Fruit fly (Drosophila melanogaster) whole organism, embryonic: ENCODE data around the gene rumi.

Experiments used
- Aef1 ChIP-seq: fragments of 200-800 bp; sonication (Bioruptor generic); IDR thresholded peaks from 3 replicates; pipeline ENCODE4 v1.3.6; 2022; ENCODE audit warnings: missing biosample characterization, missing genetic modification characterization
- Bdp1 ChIP-seq: fragments of 200-800 bp; sonication (Bioruptor generic); optimal IDR thresholded peaks from 3 replicates; lab custom pipeline; 2016; ENCODE audit warnings: missing biosample characterization, missing genetic modification characterization
- CG10321 ChIP-seq: fragments of 200-800 bp; sonication (Bioruptor generic); IDR thresholded peaks from 2 replicates; pipeline ENCODE4 v1.3.6; 2022; ENCODE audit warnings: missing biosample characterization, missing genetic modification characterization
- CG11560 ChIP-seq: fragments of 200-800 bp; sonication (Bioruptor generic); IDR thresholded peaks from 3 replicates; pipeline ENCODE4 v1.3.6; 2022; ENCODE audit warnings: missing biosample characterization, missing genetic modification characterization
- CG12659 ChIP-seq: fragments of 200-800 bp; sonication (Bioruptor generic); optimal IDR thresholded peaks from 3 replicates; lab custom pipeline; 2017; ENCODE audit warnings: mild to moderate bottlenecking, missing biosample characterization, missing genetic modification reagents, missing genetic modification characterization
- CG13287 ChIP-seq: fragments of 200-800 bp; sonication (Bioruptor generic); IDR thresholded peaks from 2 replicates; pipeline ENCODE4 v1.3.6; 2022; ENCODE audit warnings: missing biosample characterization, missing genetic modification characterization; ENCODE audit not compliant: partially characterized antibody
- CG15514 ChIP-seq: fragments of 200-800 bp; sonication (Bioruptor generic); optimal IDR thresholded peaks from 3 replicates; lab custom pipeline; 2017; ENCODE audit warnings: missing biosample characterization, missing genetic modification characterization, mild to moderate bottlenecking, moderate library complexity, missing genetic modification reagents
- CG15601 ChIP-seq: fragments of 200-800 bp; sonication (Bioruptor generic); optimal IDR thresholded peaks from 3 replicates; lab custom pipeline; 2019; ENCODE audit warnings: missing biosample characterization, mild to moderate bottlenecking, missing genetic modification characterization, moderate library complexity
- CG16813 ChIP-seq: fragments of 200-800 bp; sonication (Bioruptor generic); IDR thresholded peaks from 3 replicates; pipeline ENCODE4 v1.3.6; 2022; ENCODE audit warnings: missing biosample characterization, missing genetic modification characterization; ENCODE audit not compliant: partially characterized antibody
- CG17829 ChIP-seq: fragments of 200-800 bp; optimal IDR thresholded peaks from 2 replicates; lab custom pipeline; 2019; ENCODE audit warnings: missing biosample characterization, mild to moderate bottlenecking, missing genetic modification characterization, moderate library complexity
- CG17912 ChIP-seq: fragments of 200-800 bp; sonication (Bioruptor generic); optimal IDR thresholded peaks from 2 replicates; lab custom pipeline; 2018; ENCODE audit warnings: missing biosample characterization, mild to moderate bottlenecking, missing genetic modification characterization
- CG2116 ChIP-seq: fragments of 200-800 bp; sonication (Bioruptor generic); optimal IDR thresholded peaks from 3 replicates; lab custom pipeline; 2018; ENCODE audit warnings: missing biosample characterization, mild to moderate bottlenecking, missing genetic modification characterization
- CG2678 ChIP-seq: fragments of 200-800 bp; sonication (Bioruptor generic); optimal IDR thresholded peaks from 3 replicates; lab custom pipeline; 2019; ENCODE audit warnings: missing biosample characterization, mild to moderate bottlenecking, missing genetic modification characterization, moderate library complexity
- CG2712 ChIP-seq: fragments of 200-800 bp; optimal IDR thresholded peaks from 3 replicates; lab custom pipeline; 2019; ENCODE audit warnings: missing biosample characterization, mild to moderate bottlenecking, missing genetic modification characterization, moderate library complexity
- CG34376 ChIP-seq: fragments of 200-800 bp; sonication (Bioruptor generic); optimal IDR thresholded peaks from 2 replicates; lab custom pipeline; 2018; ENCODE audit warnings: missing biosample characterization, mild to moderate bottlenecking, missing genetic modification characterization
- CG4282 ChIP-seq: fragments of 200-800 bp; sonication (Bioruptor generic); optimal IDR thresholded peaks from 2 replicates; lab custom pipeline; 2016; ENCODE audit warnings: missing biosample characterization, missing genetic modification characterization
- CG5245 ChIP-seq: fragments of 200-800 bp; sonication (Bioruptor generic); optimal IDR thresholded peaks from 3 replicates; lab custom pipeline; 2016; ENCODE audit warnings: missing biosample characterization, missing genetic modification characterization
- CG7745 ChIP-seq: fragments of 200-800 bp; sonication (Bioruptor generic); optimal IDR thresholded peaks from 2 replicates; lab custom pipeline; 2018; ENCODE audit warnings: missing biosample characterization, mild to moderate bottlenecking, missing genetic modification characterization, moderate library complexity
- CG7987 ChIP-seq: fragments of 200-800 bp; sonication (Bioruptor generic); optimal IDR thresholded peaks from 2 replicates; lab custom pipeline; 2018; ENCODE audit warnings: missing biosample characterization, mild to moderate bottlenecking, missing genetic modification characterization, moderate library complexity
- CG8359 ChIP-seq: fragments of 200-800 bp; sonication (Bioruptor generic); optimal IDR thresholded peaks from 2 replicates; lab custom pipeline; 2017; ENCODE audit warnings: missing biosample characterization, mild to moderate bottlenecking, missing genetic modification characterization, borderline replicate concordance
- CG9876 ChIP-seq: fragments of 200-800 bp; sonication (Bioruptor generic); optimal IDR thresholded peaks from 2 replicates; lab custom pipeline; 2016; ENCODE audit warnings: missing biosample characterization, missing genetic modification characterization
- CrebB ChIP-seq: fragments of 200-800 bp; sonication (Bioruptor generic); optimal IDR thresholded peaks from 3 replicates; lab custom pipeline; 2018; ENCODE audit warnings: missing biosample characterization, mild to moderate bottlenecking, missing genetic modification characterization
- Dll ChIP-seq: fragments of 200-800 bp; sonication (Bioruptor generic); IDR thresholded peaks from 4 replicates; pipeline ENCODE4 v1.3.6; 2022; ENCODE audit warnings: missing biosample characterization, missing genetic modification characterization; ENCODE audit not compliant: partially characterized antibody
- Dref ChIP-seq: fragments of 200-800 bp; sonication (Bioruptor generic); IDR thresholded peaks from 2 replicates; pipeline ENCODE4 v1.3.6; 2022; ENCODE audit warnings: missing biosample characterization, missing genetic modification characterization
- HLH4C ChIP-seq: fragments of 200-800 bp; sonication (Bioruptor generic); IDR thresholded peaks from 3 replicates; pipeline ENCODE4 v1.3.6; 2022; ENCODE audit warnings: missing biosample characterization, missing genetic modification characterization; ENCODE audit not compliant: partially characterized antibody
- HmgZ ChIP-seq: fragments of 200-800 bp; sonication (Bioruptor generic); optimal IDR thresholded peaks from 2 replicates; lab custom pipeline; 2018; ENCODE audit warnings: missing biosample characterization, mild to moderate bottlenecking, missing genetic modification characterization
- Lim3 ChIP-seq: fragments of 200-800 bp; sonication (Bioruptor generic); IDR thresholded peaks from 2 replicates; pipeline ENCODE4 v1.3.6; 2022; ENCODE audit warnings: missing biosample characterization, missing genetic modification characterization
- MESR4 ChIP-seq: fragments of 200-800 bp; sonication (Bioruptor generic); optimal IDR thresholded peaks from 2 replicates; lab custom pipeline; 2018; ENCODE audit warnings: missing biosample characterization, mild to moderate bottlenecking, missing genetic modification characterization, moderate library complexity
- NfI ChIP-seq: fragments of 200-800 bp; sonication (Bioruptor generic); optimal IDR thresholded peaks from 3 replicates; lab custom pipeline; 2018; ENCODE audit warnings: missing biosample characterization, mild to moderate bottlenecking, missing genetic modification characterization, moderate library complexity
- Ptx1 ChIP-seq: fragments of 200-800 bp; sonication (Bioruptor generic); IDR thresholded peaks from 2 replicates; pipeline ENCODE4 v1.3.6; 2022; ENCODE audit warnings: missing biosample characterization, missing genetic modification characterization
- Scr ChIP-seq: fragments of 200-800 bp; sonication (Bioruptor generic); IDR thresholded peaks from 2 replicates; pipeline ENCODE4 v1.3.6; 2022; ENCODE audit warnings: missing biosample characterization, missing genetic modification characterization; ENCODE audit not compliant: partially characterized antibody
- Sry-β ChIP-seq: fragments of 200-800 bp; sonication (Bioruptor generic); optimal IDR thresholded peaks from 2 replicates; lab custom pipeline; 2018; ENCODE audit warnings: missing biosample characterization, mild to moderate bottlenecking, missing genetic modification characterization, moderate library complexity
- amos ChIP-seq: fragments of 200-800 bp; sonication (Bioruptor generic); IDR thresholded peaks from 2 replicates; pipeline ENCODE4 v1.3.6; 2022; ENCODE audit warnings: missing biosample characterization, missing genetic modification characterization; ENCODE audit not compliant: partially characterized antibody
- cg ChIP-seq: fragments of 200-800 bp; sonication (Bioruptor generic); optimal IDR thresholded peaks from 3 replicates; lab custom pipeline; 2019; ENCODE audit warnings: missing biosample characterization, mild to moderate bottlenecking, missing genetic modification characterization, moderate library complexity
- crol ChIP-seq: fragments of 200-800 bp; sonication (Bioruptor generic); IDR thresholded peaks from 2 replicates; pipeline ENCODE4 v1.3.6; 2022; ENCODE audit warnings: missing biosample characterization, missing genetic modification characterization
- dm ChIP-seq: fragments of 200-800 bp; sonication (Bioruptor generic); optimal IDR thresholded peaks from 3 replicates; lab custom pipeline; 2016; ENCODE audit warnings: missing biosample characterization, missing genetic modification characterization
- dysf ChIP-seq: fragments of 200-800 bp; sonication (Bioruptor generic); IDR thresholded peaks from 3 replicates; pipeline ENCODE4 v1.3.6; 2022; ENCODE audit warnings: missing biosample characterization, missing genetic modification characterization
- en ChIP-seq: fragments of 200-800 bp; sonication (Bioruptor generic); optimal IDR thresholded peaks from 2 replicates; lab custom pipeline; 2016; ENCODE audit warnings: missing biosample characterization, missing genetic modification characterization
- eve ChIP-seq, 2 experiments: fragments of >200 bp; optimal IDR thresholded peaks; 2 replicates each; lab custom pipeline; 2017; ENCODE audit warnings: missing biosample characterization in 2 of 2, missing genetic modification characterization in 2 of 2
- eyg ChIP-seq: fragments of 200-800 bp; sonication (Bioruptor generic); optimal IDR thresholded peaks from 3 replicates; lab custom pipeline; 2016; ENCODE audit warnings: missing biosample characterization, missing genetic modification characterization
- ftz-f1 ChIP-seq: fragments of 200-800 bp; sonication (Bioruptor generic); optimal IDR thresholded peaks from 2 replicates; lab custom pipeline; 2016; ENCODE audit warnings: missing biosample characterization, missing genetic modification characterization
- ham ChIP-seq: fragments of 200-800 bp; sonication (Bioruptor generic); IDR thresholded peaks from 2 replicates; pipeline ENCODE4 v1.3.6; 2022; ENCODE audit warnings: missing biosample characterization, missing genetic modification characterization
- inv ChIP-seq: fragments of 200-800 bp; sonication (Bioruptor generic); IDR thresholded peaks from 2 replicates; pipeline ENCODE4 v1.3.6; 2022; ENCODE audit warnings: missing biosample characterization, missing genetic modification characterization; ENCODE audit not compliant: partially characterized antibody
- kay ChIP-seq: fragments of 200-800 bp; sonication (Bioruptor generic); optimal IDR thresholded peaks from 2 replicates; lab custom pipeline; 2016; ENCODE audit warnings: missing biosample characterization, missing genetic modification characterization
- lilli ChIP-seq: fragments of 200-800 bp; sonication (Bioruptor generic); optimal IDR thresholded peaks from 3 replicates; lab custom pipeline; 2016; ENCODE audit warnings: missing biosample characterization, missing genetic modification characterization
- phol ChIP-seq: fragments of 200-800 bp; sonication (Bioruptor generic); optimal IDR thresholded peaks from 3 replicates; lab custom pipeline; 2018; ENCODE audit warnings: missing biosample characterization, mild to moderate bottlenecking, missing genetic modification characterization, moderate library complexity
- sqz ChIP-seq: fragments of 200-800 bp; sonication (Bioruptor generic); optimal IDR thresholded peaks from 3 replicates; lab custom pipeline; 2018; ENCODE audit warnings: missing biosample characterization, mild to moderate bottlenecking, missing genetic modification characterization
- stwl ChIP-seq: fragments of 200-800 bp; sonication (Bioruptor generic); optimal IDR thresholded peaks from 3 replicates; lab custom pipeline; 2018; ENCODE audit warnings: missing biosample characterization, mild to moderate bottlenecking, missing genetic modification characterization, moderate library complexity
- unc-4 ChIP-seq: fragments of 200-800 bp; sonication (Bioruptor generic); IDR thresholded peaks from 2 replicates; pipeline ENCODE4 v1.3.6; 2022; ENCODE audit warnings: missing biosample characterization, missing genetic modification characterization; ENCODE audit not compliant: partially characterized antibody

rumi gene

DNA sequence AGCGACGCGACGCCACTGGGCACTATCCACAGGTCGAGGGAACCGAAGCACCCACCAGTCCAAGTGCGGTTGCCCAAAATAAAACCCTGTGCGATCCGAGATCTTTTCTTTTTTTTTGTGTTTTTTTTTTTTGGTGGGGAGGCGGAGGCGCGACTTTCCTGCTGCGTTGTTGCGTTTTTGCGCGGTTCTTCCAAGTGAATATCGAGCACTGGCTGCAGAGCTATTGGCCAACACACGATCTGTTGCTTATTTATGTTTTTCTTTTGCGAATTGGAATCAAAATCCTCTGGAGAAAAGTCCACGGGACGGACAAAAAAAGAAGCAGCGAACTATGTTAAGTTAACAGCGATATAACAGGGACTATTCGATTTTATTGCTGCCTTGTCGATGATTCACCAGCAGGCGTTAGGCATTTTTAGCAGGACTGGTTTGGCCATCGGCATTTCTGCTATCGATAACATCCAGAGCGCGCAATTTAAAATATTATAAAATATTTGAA, 29.5 kb downstream of the rumi start, which contains the start of gene wge (continued):
- no peak for TF ChIP-seq NfI (GFP tag; lab: Kevin White, UChicago)
- TF ChIP-seq CrebB (tag; lab: Kevin White, UChicago) = no peak
- TF ChIP-seq Aef1 (GFP tag; lab: Robert Waterston, UW) = no peak
- no peak for TF ChIP-seq en (GFP tag; lab: Kevin White, UChicago)
- TF ChIP-seq stwl = peak; percentile 48
- no peak for TF ChIP-seq CG17912
- TF ChIP-seq Ptx1 (GFP tag; lab: Robert Waterston, UW) = no peak
- no peak for TF ChIP-seq ham
- TF ChIP-seq Dll (GFP tag; lab: Robert Waterston, UW) = peak; percentile 71; the same call in 3 of the 4 replicates
- peak; percentile 22 for TF ChIP-seq HmgZ (tag; lab: Kevin White, UChicago)
- TF ChIP-seq Bdp1 (GFP tag; lab: Kevin White, UChicago) = no peak
- peak; percentile 69 for TF ChIP-seq unc-4 (GFP tag; lab: Robert Waterston, UW)
- no peak for TF ChIP-seq lilli (GFP tag; lab: Kevin White, UChicago)
- no peak for TF ChIP-seq Sry-β (GFP tag; lab: Kevin White, UChicago)
- TF ChIP-seq CG11560 (tag; lab: Robert Waterston, UW) = peak; percentile 96
- TF ChIP-seq CG7745 = no peak
- TF ChIP-seq CG8359 (GFP tag; lab: Kevin White, UChicago) = no peak
- TF ChIP-seq sqz = peak; percentile 89
- no peak for TF ChIP-seq CG5245 (GFP tag; lab: Kevin White, UChicago)
- TF ChIP-seq CG2116 (GFP tag; lab: Kevin White, UChicago) = peak; percentile 71
- TF ChIP-seq dysf (GFP tag; lab: Robert Waterston, UW) = no peak
- TF ChIP-seq CG7987 (GFP tag; lab: Kevin White, UChicago) = no peak
- peak; percentile 30 for TF ChIP-seq CG12659 (GFP tag; lab: Kevin White, UChicago)
- peak; percentile 7 for TF ChIP-seq CG2712
- TF ChIP-seq crol (GFP tag; lab: Robert Waterston, UW) = no peak
- peak; percentile 38 for TF ChIP-seq CG15514 (GFP tag; lab: Kevin White, UChicago)
- TF ChIP-seq HLH4C = peak; percentile 63; the same call in 2 of the 3 replicates
- TF ChIP-seq CG16813 (GFP tag; lab: Robert Waterston, UW) = peak; percentile 66
- no peak for TF ChIP-seq ftz-f1 (GFP tag; lab: Kevin White, UChicago)
- TF ChIP-seq eyg = no peak
- peak; percentile 65 for TF ChIP-seq amos (GFP tag; lab: Robert Waterston, UW)
- no peak for TF ChIP-seq CG10321 (GFP tag; lab: Robert Waterston, UW)
- TF ChIP-seq MESR4 = peak; percentile 74
- TF ChIP-seq CG4282 (GFP tag; lab: Kevin White, UChicago) = no peak
- TF ChIP-seq CG9876 (GFP tag; lab: Kevin White, UChicago) = no peak
- no peak for TF ChIP-seq CG34376 (GFP tag; lab: Kevin White, UChicago)
- peak; percentile 91 for TF ChIP-seq Dref
- TF ChIP-seq dm = no peak
- TF ChIP-seq kay (GFP tag; lab: Kevin White, UChicago) = peak; percentile 81
- peak; percentile 79 for TF ChIP-seq CG13287 (GFP tag; lab: Robert Waterston, UW)
- TF ChIP-seq inv (GFP tag; lab: Robert Waterston, UW) = no peak
- TF ChIP-seq Scr (GFP tag; lab: Robert Waterston, UW) = peak; percentile 64
- peak; percentile 25 for TF ChIP-seq CG17829 (tag; lab: Kevin White, UChicago)
- no peak for TF ChIP-seq eve (GFP tag; optimal IDR thresholded peaks at IDR 0.05; lab: Kevin White, UChicago)
- TF ChIP-seq cg (GFP tag; lab: Kevin White, UChicago) = peak; percentile 57
- peak; percentile 21 for TF ChIP-seq phol
- TF ChIP-seq CG2678 = peak; percentile 1
- no peak for TF ChIP-seq Lim3 (GFP tag; lab: Robert Waterston, UW)
- TF ChIP-seq CG15601 (tag; lab: Kevin White, UChicago) = no peak
